Worm (Caenorhabditis elegans) whole organism, early embryonic: ENCODE data around the gene R74.7.
A peak's percentile ranks its signal among the peaks of the same experiment; 100 is the strongest.

Source experiments
- B0310.2 ChIP-seq: sonication (generic microtip); optimal IDR thresholded peaks from 2 replicates; lab custom pipeline; 2016; ENCODE audit warnings: mild to moderate bottlenecking, missing genetic modification characterization, missing compliant biosample characterization
- F13C5.2 ChIP-seq: sonication (generic microtip); optimal IDR thresholded peaks from 2 replicates; lab custom pipeline; 2017; ENCODE audit warnings: mild to moderate bottlenecking, missing genetic modification characterization, inconsistent platforms, missing compliant biosample characterization
- aly-1 ChIP-seq: sonication (generic microtip); optimal IDR thresholded peaks from 2 replicates; lab custom pipeline; 2016; ENCODE audit warnings: missing genetic modification characterization, missing compliant biosample characterization
- ama-1 ChIP-seq: fragments of 150-350 bp; optimal IDR thresholded peaks from 2 replicates; lab custom pipeline; 2014
- ceh-13 ChIP-seq: fragments of 200-800 bp; sonication (Bioruptor generic); optimal IDR thresholded peaks from 2 replicates; lab custom pipeline; 2018; ENCODE audit warnings: mild to moderate bottlenecking, missing genetic modification characterization, missing compliant biosample characterization
- ceh-36 ChIP-seq: sonication (generic microtip); optimal IDR thresholded peaks from 2 replicates; lab custom pipeline; 2016; ENCODE audit warnings: missing genetic modification characterization, inconsistent platforms, missing compliant biosample characterization
- ets-7 ChIP-seq: sonication (generic microtip); optimal IDR thresholded peaks from 2 replicates; lab custom pipeline; 2016; ENCODE audit warnings: missing genotype, missing genetic modification characterization, missing compliant biosample characterization
- flt-1 ChIP-seq: fragments of 200-800 bp; sonication (Bioruptor generic); IDR thresholded peaks from 2 replicates; pipeline ENCODE4 v1.3.6; 2022; ENCODE audit warnings: missing genetic modification characterization, missing compliant biosample characterization
- hmbx-1 ChIP-seq: sonication (generic microtip); optimal IDR thresholded peaks from 2 replicates; lab custom pipeline; 2016; ENCODE audit warnings: mild to moderate bottlenecking, missing genetic modification characterization, missing compliant biosample characterization
- hmg-4 ChIP-seq: fragments of 200-800 bp; sonication (Bioruptor generic); optimal IDR thresholded peaks from 2 replicates; lab custom pipeline; 2018; ENCODE audit warnings: mild to moderate bottlenecking, missing genetic modification characterization, missing compliant biosample characterization
- hnd-1 ChIP-seq: sonication (generic microtip); optimal IDR thresholded peaks from 2 replicates; lab custom pipeline; 2016; ENCODE audit warnings: missing genetic modification characterization, missing compliant biosample characterization
- pes-1 ChIP-seq: fragments of 200-800 bp; sonication (Bioruptor generic); IDR thresholded peaks from 2 replicates; pipeline ENCODE4 v1.3.6; 2022; ENCODE audit warnings: missing genetic modification reagents, missing genetic modification characterization, missing compliant biosample characterization
- scrt-1 ChIP-seq: fragments of 200-800 bp; sonication (Bioruptor generic); IDR thresholded peaks from 2 replicates; pipeline ENCODE4 v1.3.6; 2022; ENCODE audit warnings: missing genetic modification characterization, missing compliant biosample characterization
- sea-1 ChIP-seq: fragments of 200-800 bp; sonication (Bioruptor generic); conservative IDR thresholded peaks from 2 replicates; pipeline ENCODE4 v1.3.6; 2022; ENCODE audit warnings: missing genetic modification characterization, missing compliant biosample characterization
- tbx-11 ChIP-seq: fragments of 200-800 bp; sonication (Bioruptor generic); IDR thresholded peaks from 2 replicates; pipeline ENCODE4 v1.3.6; 2022; ENCODE audit warnings: missing genetic modification characterization, missing compliant biosample characterization
- tbx-37 ChIP-seq: fragments of 200-800 bp; sonication (Bioruptor generic); conservative IDR thresholded peaks from 2 replicates; pipeline ENCODE4 v1.3.6; 2022; ENCODE audit warnings: missing genetic modification reagents, missing genetic modification characterization, missing compliant biosample characterization
- tra-4 ChIP-seq: sonication (generic microtip); optimal IDR thresholded peaks from 2 replicates; lab custom pipeline; 2017; ENCODE audit warnings: missing genetic modification characterization, missing compliant biosample characterization

R74.7 gene

ce11 chrIII:4232811-4233269 is 28.6 kb downstream of the R74.7 start, which contains the start of gene nhr-20:
TSS of gene nhr-20 (minus strand) at chrIII:4233219.
- TF ChIP-seq aly-1 (tag; lab: Kevin White, UChicago) (no peak), pes-1 (GFP tag; lab: Robert Waterston, UW) (no peak), ets-7 (tag; lab: Kevin White, UChicago) (no peak), scrt-1 (GFP tag; lab: Robert Waterston, UW) (no peak), ceh-36 (no peak), hmg-4 (no peak), tra-4 (tag; lab: Kevin White, UChicago) (no peak), flt-1 (GFP tag; lab: Robert Waterston, UW) (no peak), hnd-1 (tag; lab: Kevin White, UChicago) (no peak), ceh-13 (GFP tag; lab: Kevin White, UChicago) (no peak), B0310.2 (no peak), sea-1 (no peak), tbx-11 (GFP tag; lab: Robert Waterston, UW) (no peak), hmbx-1 (no peak), F13C5.2 (tag; lab: Kevin White, UChicago) (no peak), tbx-37 (GFP tag; lab: Robert Waterston, UW) (no peak), ama-1 (lab: Kevin White, UChicago) (no peak)

DNA sequence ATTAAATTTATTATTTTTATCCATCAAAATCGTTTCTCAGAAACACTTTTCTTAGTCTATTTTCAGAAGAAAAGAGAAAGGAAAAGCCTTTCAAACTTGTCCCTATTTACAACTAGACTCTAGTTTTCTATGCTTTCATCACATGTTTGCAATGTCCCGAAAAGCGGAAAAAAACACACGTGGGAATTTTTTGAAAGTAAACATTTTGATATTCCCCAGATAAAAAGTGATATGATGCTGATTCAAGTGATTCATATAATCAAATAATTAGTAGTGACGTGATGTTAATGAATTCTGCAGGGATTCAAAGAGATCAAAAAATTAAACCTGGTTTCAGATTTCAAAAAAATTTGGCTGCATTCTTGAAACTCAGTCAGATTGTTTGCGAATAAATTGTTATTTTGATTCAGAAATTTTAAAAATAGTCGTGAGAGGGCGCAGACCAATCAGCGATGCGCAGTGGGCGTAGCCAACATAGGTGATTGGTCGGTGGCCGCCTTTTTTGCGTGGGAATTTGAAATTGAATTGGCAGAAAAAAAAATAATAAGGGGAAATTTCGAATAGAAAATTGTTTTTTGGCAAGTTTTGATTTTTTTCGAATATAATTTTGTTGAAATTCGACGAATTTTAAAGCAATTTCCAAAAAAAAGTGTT is 30.5 kb downstream of the R74.7 start:
- no peak for TF ChIP-seq ama-1 (lab: Kevin White, UChicago)

- TF ChIP-seq ets-7 (tag; lab: Kevin White, UChicago) (no peak), tbx-11 (GFP tag; lab: Robert Waterston, UW) (no peak), aly-1 (tag; lab: Kevin White, UChicago) (no peak), tra-4 (tag; lab: Kevin White, UChicago) (no peak), B0310.2 (no peak), pes-1 (GFP tag; lab: Robert Waterston, UW) (no peak), hmg-4 (no peak), sea-1 (no peak), scrt-1 (GFP tag; lab: Robert Waterston, UW) (no peak), tbx-37 (GFP tag; lab: Robert Waterston, UW) (no peak), hnd-1 (tag; lab: Kevin White, UChicago) (no peak), ceh-13 (GFP tag; lab: Kevin White, UChicago) (no peak), F13C5.2 (tag; lab: Kevin White, UChicago) (no peak), hmbx-1 (no peak), ama-1 (lab: Kevin White, UChicago) (no peak), ceh-36 (no peak), flt-1 (GFP tag; lab: Robert Waterston, UW) (no peak)
These were observed 31.9 kb downstream of the R74.7 start for ce11 chrIII:4236178-4236577.

DNA sequence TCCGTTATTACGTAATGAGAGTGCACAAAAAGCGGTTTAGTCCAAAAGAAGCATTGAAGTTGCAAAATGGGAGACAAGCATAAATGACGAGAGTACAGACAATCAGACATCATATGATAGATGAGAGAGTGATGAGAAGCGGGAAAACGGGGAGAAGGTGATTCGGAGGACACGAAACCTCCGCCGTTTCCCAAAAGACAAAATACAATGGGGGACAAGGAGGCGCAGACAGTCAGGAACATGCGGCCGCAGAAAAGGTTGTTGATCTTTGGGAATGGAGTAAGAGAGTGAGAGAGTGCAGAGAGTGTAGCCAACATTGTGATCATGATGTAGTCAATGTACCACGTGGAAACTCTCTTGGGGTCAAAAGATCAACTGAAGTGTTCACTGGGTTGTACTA is 33.4 kb downstream of the R74.7 start:
- TF ChIP-seq ets-7 (tag; lab: Kevin White, UChicago) (no peak), ama-1 (lab: Kevin White, UChicago) (no peak), hmg-4 (peak; percentile 15)

DNA sequence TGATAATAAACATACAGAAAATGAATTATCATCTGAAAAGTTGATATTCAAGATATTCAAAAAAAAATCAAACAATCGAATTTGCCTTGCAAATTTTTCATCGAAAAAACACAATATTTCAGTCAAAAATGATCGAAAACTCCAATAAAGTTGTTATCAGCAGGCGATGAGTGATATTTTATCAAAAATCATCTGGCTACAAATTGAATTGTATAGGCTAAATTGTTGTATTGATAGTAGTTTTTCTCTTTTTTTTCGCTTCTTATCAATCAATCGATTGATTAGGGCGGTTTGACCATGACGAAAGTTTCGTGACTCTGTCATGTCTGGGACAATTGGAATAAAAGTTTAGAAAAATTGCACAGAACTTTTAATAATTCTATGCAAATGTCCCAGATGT is 35.9 kb downstream of the R74.7 start:
- TF ChIP-seq hnd-1 (tag; lab: Kevin White, UChicago) (no peak), ets-7 (tag; lab: Kevin White, UChicago) (no peak), pes-1 (GFP tag; lab: Robert Waterston, UW) (no peak), tbx-11 (GFP tag; lab: Robert Waterston, UW) (no peak), tra-4 (tag; lab: Kevin White, UChicago) (no peak), hmbx-1 (no peak), scrt-1 (GFP tag; lab: Robert Waterston, UW) (no peak), ceh-13 (GFP tag; lab: Kevin White, UChicago) (no peak), ceh-36 (no peak)

ce11 chrIII:4241181-4241580 is 37.0 kb downstream of the R74.7 start:
- TF ChIP-seq F13C5.2 (tag; lab: Kevin White, UChicago) (no peak), pes-1 (GFP tag; lab: Robert Waterston, UW) (no peak), tbx-37 (GFP tag; lab: Robert Waterston, UW) (no peak; the same call in 1 of the 2 replicates), aly-1 (tag; lab: Kevin White, UChicago) (no peak), ceh-13 (GFP tag; lab: Kevin White, UChicago) (no peak), tbx-11 (GFP tag; lab: Robert Waterston, UW) (no peak), sea-1 (no peak), ama-1 (lab: Kevin White, UChicago) (no peak), flt-1 (GFP tag; lab: Robert Waterston, UW) (no peak), ceh-36 (no peak), ets-7 (tag; lab: Kevin White, UChicago) (no peak), tra-4 (tag; lab: Kevin White, UChicago) (no peak), B0310.2 (no peak), hmbx-1 (no peak), hmg-4 (no peak), scrt-1 (GFP tag; lab: Robert Waterston, UW) (no peak)

DNA sequence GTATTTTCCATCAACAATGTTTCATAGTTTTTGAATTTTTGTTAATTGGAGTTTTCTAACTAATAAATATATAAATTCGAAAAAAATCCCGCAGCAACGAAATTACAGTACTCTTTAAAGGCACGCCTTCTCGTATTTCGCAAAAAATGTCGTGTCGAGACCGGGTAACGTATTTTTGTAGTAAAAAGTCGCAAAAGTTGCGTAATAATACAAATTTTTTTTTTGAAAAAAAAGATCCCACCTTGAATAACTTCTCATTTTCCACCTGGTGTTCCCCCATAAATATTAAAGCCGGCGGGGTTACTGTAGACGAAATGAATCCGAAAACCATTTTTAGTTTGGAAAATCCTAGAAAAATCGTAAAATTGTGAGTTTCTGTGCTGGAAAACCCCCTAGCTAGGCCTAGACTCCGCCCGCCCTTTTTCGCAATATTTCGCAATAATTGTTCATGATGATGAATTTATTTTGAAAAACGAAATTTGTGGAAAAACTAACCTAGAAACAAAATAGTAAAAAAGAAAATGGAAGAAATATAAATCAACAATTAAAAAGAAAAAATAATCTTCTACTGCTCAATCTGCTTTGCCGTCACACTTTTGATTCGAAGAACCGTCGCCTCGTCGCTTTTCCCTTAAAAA is 38.1 kb downstream of the R74.7 start, which contains the start of gene F43C1.7:
F43C1.7 (minus strand) TSS at position 351 of the 638 bp plus-strand sequence.
- no peak for TF ChIP-seq ets-7 (tag; lab: Kevin White, UChicago)

DNA sequence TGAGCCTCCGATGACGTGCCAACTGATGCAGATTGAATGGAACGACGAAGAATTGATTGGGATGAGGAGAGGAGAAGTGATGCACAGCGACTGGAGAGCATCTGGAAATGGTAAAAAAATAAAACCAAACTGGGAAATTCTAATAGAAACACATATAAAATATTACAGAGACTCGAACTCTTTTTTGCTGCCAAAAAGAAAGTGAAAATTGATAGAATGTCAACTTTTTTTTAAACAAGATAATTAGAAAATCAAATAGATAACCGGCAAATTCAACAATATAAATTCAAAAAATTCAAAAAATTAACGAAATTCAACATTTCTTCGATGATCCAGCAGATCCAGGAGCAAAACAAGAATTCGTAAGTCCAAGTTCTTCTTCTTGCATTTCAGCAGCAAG is 39.2 kb downstream of the R74.7 start, which contains the start of gene mrpl-21:
mrpl-21 (minus strand) TSS at position 101 of the 400 bp plus-strand sequence.
- TF ChIP-seq pes-1 (GFP tag; lab: Robert Waterston, UW) (no peak), sea-1 (no peak), F13C5.2 (tag; lab: Kevin White, UChicago) (no peak)
